Fruit fly (Drosophila melanogaster) whole organism, embryonic: ENCODE measurements around the gene CG12010.

ENCODE experiments used
- Abd-B ChIP-seq: fragments of 200-800 bp; sonication (Bioruptor generic); optimal IDR thresholded peaks from 2 replicates; lab custom pipeline; 2018; ENCODE audit warnings: missing biosample characterization, mild to moderate bottlenecking, missing genetic modification characterization, moderate library complexity
- Aef1 ChIP-seq: fragments of 200-800 bp; sonication (Bioruptor generic); IDR thresholded peaks from 3 replicates; pipeline ENCODE4 v1.3.6; 2022; ENCODE audit warnings: missing biosample characterization, missing genetic modification characterization
- Awh ChIP-seq: fragments of 200-800 bp; sonication (Bioruptor generic); IDR thresholded peaks from 2 replicates; pipeline ENCODE4, ENCODE4 v1.3.6; 2022; ENCODE audit warnings: missing biosample characterization, missing genetic modification characterization
- CG10267 ChIP-seq: fragments of 200-800 bp; sonication (Bioruptor generic); optimal IDR thresholded peaks from 2 replicates; lab custom pipeline; 2018; ENCODE audit warnings: missing biosample characterization, mild to moderate bottlenecking, missing genetic modification characterization, moderate library complexity
- CG10565 ChIP-seq: fragments of 200-800 bp; sonication (Bioruptor generic); optimal IDR thresholded peaks from 3 replicates; lab custom pipeline; 2016; ENCODE audit warnings: missing biosample characterization, mild to moderate bottlenecking, missing genetic modification characterization
- CG11696 ChIP-seq: fragments of 200-800 bp; sonication (Bioruptor generic); IDR thresholded peaks from 2 replicates; pipeline ENCODE4 v1.3.6; 2022; ENCODE audit warnings: missing biosample characterization, missing genetic modification characterization
- CG13424 ChIP-seq: fragments of 200-800 bp; sonication (Bioruptor generic); optimal IDR thresholded peaks from 2 replicates; lab custom pipeline; 2019; ENCODE audit warnings: missing biosample characterization, mild to moderate bottlenecking, missing genetic modification characterization, moderate library complexity
- CG13624 ChIP-seq: fragments of 200-800 bp; sonication (Bioruptor generic); optimal IDR thresholded peaks from 2 replicates; lab custom pipeline; 2016; ENCODE audit warnings: missing biosample characterization, missing genetic modification characterization
- CG14441 ChIP-seq: fragments of 200-800 bp; sonication (Bioruptor generic); IDR thresholded peaks from 2 replicates; pipeline ENCODE4 v1.3.6; 2022; ENCODE audit warnings: missing biosample characterization, missing genetic modification characterization
- CG15696 ChIP-seq: fragments of 200-800 bp; sonication (Bioruptor generic); optimal IDR thresholded peaks from 2 replicates; lab custom pipeline; 2019; ENCODE audit warnings: missing biosample characterization, mild to moderate bottlenecking, missing genetic modification characterization, moderate library complexity
- CG17361 ChIP-seq: fragments of 200-800 bp; sonication (Bioruptor generic); IDR thresholded peaks from 3 replicates; pipeline ENCODE4 v1.3.6; 2022; ENCODE audit warnings: missing biosample characterization, missing genetic modification characterization
- CG18599 ChIP-seq: fragments of 200-800 bp; sonication (Bioruptor generic); optimal IDR thresholded peaks from 3 replicates; lab custom pipeline; 2017; ENCODE audit warnings: missing biosample characterization, missing genetic modification characterization, mild to moderate bottlenecking, moderate library complexity, missing genetic modification reagents
- CG2129 ChIP-seq: fragments of 200-800 bp; sonication (Bioruptor generic); IDR thresholded peaks from 2 replicates; pipeline ENCODE4 v1.3.6; 2022; ENCODE audit warnings: missing biosample characterization, missing genetic modification characterization; ENCODE audit not compliant: partially characterized antibody
- CG2875 ChIP-seq: fragments of 200-800 bp; sonication (Bioruptor generic); optimal IDR thresholded peaks from 2 replicates; lab custom pipeline; 2017; ENCODE audit warnings: missing biosample characterization, mild to moderate bottlenecking, missing genetic modification characterization, missing genetic modification reagents
- CG30403 ChIP-seq: fragments of 200-800 bp; sonication (Bioruptor generic); optimal IDR thresholded peaks from 3 replicates; lab custom pipeline; 2016; ENCODE audit warnings: missing biosample characterization, missing genetic modification characterization
- CG34376 ChIP-seq: fragments of 200-800 bp; sonication (Bioruptor generic); optimal IDR thresholded peaks from 2 replicates; lab custom pipeline; 2018; ENCODE audit warnings: missing biosample characterization, mild to moderate bottlenecking, missing genetic modification characterization
- CG3726 ChIP-seq: fragments of 200-800 bp; sonication (Bioruptor generic); IDR thresholded peaks from 3 replicates; pipeline ENCODE4, ENCODE4 v1.3.6; 2022; ENCODE audit warnings: missing biosample characterization, missing genetic modification characterization
- CG4282 ChIP-seq: fragments of 200-800 bp; sonication (Bioruptor generic); optimal IDR thresholded peaks from 2 replicates; lab custom pipeline; 2016; ENCODE audit warnings: missing biosample characterization, missing genetic modification characterization
- CG6654 ChIP-seq: fragments of 200-800 bp; sonication (Bioruptor generic); optimal IDR thresholded peaks from 2 replicates; lab custom pipeline; 2017; ENCODE audit warnings: missing biosample characterization, mild to moderate bottlenecking, missing genetic modification characterization
- CG7372 ChIP-seq: fragments of 200-800 bp; sonication (Bioruptor generic); IDR thresholded peaks from 2 replicates; pipeline ENCODE4 v1.3.6; 2022; ENCODE audit warnings: missing biosample characterization, missing genetic modification characterization
- CG8388 ChIP-seq: fragments of 200-800 bp; sonication (Bioruptor generic); optimal IDR thresholded peaks from 2 replicates; lab custom pipeline; 2019; ENCODE audit warnings: missing biosample characterization, mild to moderate bottlenecking, missing genetic modification characterization, moderate library complexity
- CHES-1-like ChIP-seq: fragments of 200-800 bp; sonication (Bioruptor generic); optimal IDR thresholded peaks from 2 replicates; lab custom pipeline; 2016; ENCODE audit warnings: missing biosample characterization, missing genetic modification characterization
- D19B ChIP-seq: fragments of 200-800 bp; sonication (Bioruptor generic); optimal IDR thresholded peaks from 2 replicates; lab custom pipeline; 2017; ENCODE audit warnings: missing biosample characterization, mild to moderate bottlenecking, missing genetic modification characterization
- Dfd ChIP-seq, 2 experiments: fragments of >200 bp; optimal IDR thresholded peaks; 2 replicates each; lab custom pipeline; 2017; ENCODE audit warnings: missing biosample characterization in 2 of 2, missing genetic modification characterization in 2 of 2
- Gsc ChIP-seq: fragments of 200-800 bp; sonication (Bioruptor generic); IDR thresholded peaks from 2 replicates; pipeline ENCODE4 v1.3.6; 2022; ENCODE audit warnings: missing biosample characterization, missing genetic modification characterization
- HHEX ChIP-seq: fragments of 200-800 bp; sonication (Bioruptor generic); optimal IDR thresholded peaks from 3 replicates; lab custom pipeline; 2017; ENCODE audit warnings: missing biosample characterization, mild to moderate bottlenecking, missing genetic modification characterization, missing genetic modification reagents
- Lhr ChIP-seq: fragments of 200-800 bp; sonication (Bioruptor generic); optimal IDR thresholded peaks from 3 replicates; lab custom pipeline; 2017; ENCODE audit warnings: mild to moderate bottlenecking, missing biosample characterization, missing genetic modification reagents, missing genetic modification characterization
- Mes4 ChIP-seq: fragments of 200-800 bp; sonication (Bioruptor generic); optimal IDR thresholded peaks from 2 replicates; lab custom pipeline; 2016; ENCODE audit warnings: missing biosample characterization, missing genetic modification characterization
- Pdp1 ChIP-seq, 2 experiments: fragments of 200-800 bp; sonication (Bioruptor generic); optimal IDR thresholded peaks; 3 replicates each; lab custom pipeline; 2016; ENCODE audit warnings: missing biosample characterization in 2 of 2, missing genetic modification characterization in 2 of 2, mild to moderate bottlenecking in 1 of 2, moderate library complexity in 1 of 2
- Side ChIP-seq: fragments of 200-800 bp; sonication (Bioruptor generic); optimal IDR thresholded peaks from 2 replicates; lab custom pipeline; 2016; ENCODE audit warnings: missing biosample characterization, missing genetic modification characterization
- Usf ChIP-seq: fragments of 200-800 bp; sonication (Bioruptor generic); optimal IDR thresholded peaks from 2 replicates; lab custom pipeline; 2017; ENCODE audit warnings: missing genotype, missing biosample characterization, missing genetic modification characterization
- Xbp1 ChIP-seq: fragments of 200-800 bp; sonication (Bioruptor generic); optimal IDR thresholded peaks from 3 replicates; lab custom pipeline; 2016; ENCODE audit warnings: missing biosample characterization, mild to moderate bottlenecking, missing genetic modification characterization
- bowl ChIP-seq: fragments of 200-800 bp; sonication (Bioruptor generic); IDR thresholded peaks from 2 replicates; pipeline ENCODE4 v1.3.6; 2022; ENCODE audit warnings: missing biosample characterization, missing genetic modification characterization
- danr ChIP-seq: fragments of 200-800 bp; sonication (Bioruptor generic); IDR thresholded peaks from 2 replicates; pipeline ENCODE4 v1.3.6; 2022; ENCODE audit warnings: missing biosample characterization, missing genetic modification characterization
- dpn ChIP-seq, 2 experiments: fragments of 200-800 bp; sonication (Bioruptor generic); optimal IDR thresholded peaks; 3 replicates each; lab custom pipeline; 2016; ENCODE audit warnings: missing biosample characterization in 2 of 2, missing genetic modification characterization in 2 of 2
- ewg ChIP-seq: fragments of 200-800 bp; sonication (Bioruptor generic); optimal IDR thresholded peaks from 3 replicates; lab custom pipeline; 2017; ENCODE audit warnings: mild to moderate bottlenecking, missing biosample characterization, missing genetic modification reagents, missing genetic modification characterization
- fd96Cb ChIP-seq: fragments of 200-800 bp; sonication (Bioruptor generic); optimal IDR thresholded peaks from 2 replicates; lab custom pipeline; 2018; ENCODE audit warnings: missing biosample characterization, mild to moderate bottlenecking, missing genetic modification characterization, moderate library complexity
- ftz-f1 ChIP-seq: fragments of 200-800 bp; sonication (Bioruptor generic); optimal IDR thresholded peaks from 2 replicates; lab custom pipeline; 2016; ENCODE audit warnings: missing biosample characterization, missing genetic modification characterization
- h ChIP-seq: fragments of >200 bp; optimal IDR thresholded peaks from 2 replicates; lab custom pipeline; 2017
- lmd ChIP-seq: fragments of 200-800 bp; sonication (Bioruptor generic); IDR thresholded peaks from 2 replicates; pipeline ENCODE4 v1.3.6; 2022; ENCODE audit warnings: missing biosample characterization, missing genetic modification characterization
- maf-S ChIP-seq: fragments of 200-800 bp; sonication (Bioruptor generic); optimal IDR thresholded peaks from 2 replicates; lab custom pipeline; 2016; ENCODE audit warnings: missing biosample characterization, missing genetic modification characterization
- nerfin-1 ChIP-seq: fragments of 200-800 bp; sonication (Bioruptor generic); optimal IDR thresholded peaks from 3 replicates; lab custom pipeline; 2019; ENCODE audit warnings: missing biosample characterization, mild to moderate bottlenecking, missing genetic modification characterization, moderate library complexity
- p53 ChIP-seq: fragments of 200-800 bp; sonication (Bioruptor generic); optimal IDR thresholded peaks from 2 replicates; lab custom pipeline; 2016; ENCODE audit warnings: missing biosample characterization, missing genetic modification characterization
- pzg ChIP-seq: fragments of 200-800 bp; sonication (Bioruptor generic); optimal IDR thresholded peaks from 3 replicates; lab custom pipeline; 2018; ENCODE audit warnings: missing biosample characterization, mild to moderate bottlenecking, missing genetic modification characterization, moderate library complexity
- rib ChIP-seq: fragments of 200-800 bp; sonication (Bioruptor generic); IDR thresholded peaks from 2 replicates; pipeline ENCODE4 v1.3.6; 2022; ENCODE audit warnings: missing biosample characterization, missing genetic modification characterization
- sens ChIP-seq: fragments of 200-800 bp; sonication (Bioruptor generic); peaks from one replicate; lab custom pipeline; 2016; ENCODE audit warnings: missing biosample characterization, missing genetic modification characterization
- twi ChIP-seq: fragments of 200-800 bp; optimal IDR thresholded peaks from 2 replicates; lab custom pipeline; 2019; ENCODE audit warnings: missing biosample characterization, mild to moderate bottlenecking, missing genetic modification characterization, moderate library complexity
- wdn ChIP-seq: fragments of 200-800 bp; sonication (Bioruptor generic); IDR thresholded peaks from 2 replicates; pipeline ENCODE4 v1.3.6; 2022; ENCODE audit warnings: missing biosample characterization, missing genetic modification characterization
- zen ChIP-seq: fragments of 200-800 bp; sonication (Bioruptor generic); optimal IDR thresholded peaks from 3 replicates; lab custom pipeline; 2018; ENCODE audit warnings: missing biosample characterization, mild to moderate bottlenecking, missing genetic modification characterization, moderate library complexity

CG12010 gene

dm6 chr3L:3325925-3326903 is 47.9 kb upstream of the CG12010 start, which contains the start of gene Gtpx (continued):
- TF ChIP-seq CG13424 (peak; percentile 69), Dfd (GFP tag; optimal IDR thresholded peaks at IDR 0.05; lab: Kevin White, UChicago) (no peak), CG6654 (no peak), CG10267 (tag; lab: Kevin White, UChicago) (peak; percentile 53), rib (GFP tag; lab: Robert Waterston, UW) (no peak), maf-S (GFP tag; lab: Kevin White, UChicago) (peak; percentile 44), CG3726 (GFP tag; lab: Robert Waterston, UW) (no peak), D19B (no peak), ewg (peak; percentile 6), CG13624 (GFP tag; lab: Kevin White, UChicago) (peak; percentile 73), CG8388 (GFP tag; lab: Kevin White, UChicago) (peak; percentile 19), Aef1 (GFP tag; lab: Robert Waterston, UW) (no peak), CG17361 (GFP tag; lab: Robert Waterston, UW) (peak; percentile 66; the same call in 2 of the 3 replicates), p53 (GFP tag; lab: Kevin White, UChicago) (peak; percentile 31), Awh (GFP tag; lab: Robert Waterston, UW) (no peak), CG10565 (GFP tag; lab: Kevin White, UChicago) (no peak), bowl (no peak), Side (GFP tag; lab: Kevin White, UChicago) (peak; percentile 48), CG2129 (GFP tag; lab: Robert Waterston, UW) (no peak), wdn (GFP tag; lab: Robert Waterston, UW) (0 out of 2 replicates have a peak, but pooled peaks have one; percentile 24), Pdp1 (GFP tag; optimal IDR thresholded peaks at IDR 0.05; lab: Kevin White, UChicago) (peak; percentile 55 to 81), CG7372 (GFP tag; lab: Robert Waterston, UW) (no peak), fd96Cb (tag; lab: Kevin White, UChicago) (no peak), sens (GFP tag; lab: Kevin White, UChicago) (peak; percentile 91), CG14441 (GFP tag; lab: Robert Waterston, UW) (peak; percentile 51; the same call in 1 of the 2 replicates), CG4282 (GFP tag; lab: Kevin White, UChicago) (no peak), zen (tag; lab: Kevin White, UChicago) (peak; percentile 3), lmd (GFP tag; lab: Robert Waterston, UW) (peak; percentile 20; the same call in 1 of the 2 replicates), Abd-B (GFP tag; lab: Kevin White, UChicago) (peak; percentile 76), CG30403 (peak; percentile 62), CG18599 (peak; percentile 43), danr (GFP tag; lab: Robert Waterston, UW) (no peak), Mes4 (GFP tag; lab: Kevin White, UChicago) (peak; percentile 20), dpn (GFP tag; optimal IDR thresholded peaks at IDR 0.05; lab: Kevin White, UChicago) (peak; percentile 27 to 57), Usf (GFP tag; lab: Kevin White, UChicago) (no peak), ftz-f1 (GFP tag; lab: Kevin White, UChicago) (peak; percentile 53), Xbp1 (GFP tag; lab: Kevin White, UChicago) (peak; percentile 57), Lhr (peak; percentile 83), Gsc (GFP tag; lab: Robert Waterston, UW) (no peak), nerfin-1 (peak; percentile 9), pzg (GFP tag; lab: Kevin White, UChicago) (peak; percentile 83), CG34376 (peak; percentile 5), CHES-1-like (peak; percentile 61), CG11696 (GFP tag; lab: Robert Waterston, UW) (no peak), CG15696 (tag; lab: Kevin White, UChicago) (no peak), HHEX (GFP tag; lab: Kevin White, UChicago) (no peak), CG2875 (GFP tag; lab: Kevin White, UChicago) (no peak), h (lab: Kevin White, UChicago) (no peak), twi (tag; lab: Kevin White, UChicago) (peak; percentile 23)
